Fruit fly (Drosophila melanogaster) whole organism, embryonic: Measurements from ENCODE around the gene Alg9.
A peak's percentile ranks its signal among the peaks of the same experiment; 100 is the strongest.

Source experiments
- ATbp ChIP-seq: fragments of 200-800 bp; sonication (Bioruptor generic); optimal IDR thresholded peaks from 2 replicates; lab custom pipeline; 2017; ENCODE audit warnings: missing biosample characterization, mild to moderate bottlenecking, missing genetic modification characterization, missing genetic modification reagents
- Antp ChIP-seq: fragments of 200-800 bp; sonication (Bioruptor generic); optimal IDR thresholded peaks from 3 replicates; lab custom pipeline; 2016; ENCODE audit warnings: missing biosample characterization, missing genetic modification characterization
- Bteb2 ChIP-seq: fragments of 200-800 bp; sonication (Bioruptor generic); optimal IDR thresholded peaks from 2 replicates; lab custom pipeline; 2016; ENCODE audit warnings: missing biosample characterization, missing genetic modification characterization
- CG10565 ChIP-seq: fragments of 200-800 bp; sonication (Bioruptor generic); optimal IDR thresholded peaks from 3 replicates; lab custom pipeline; 2016; ENCODE audit warnings: missing biosample characterization, mild to moderate bottlenecking, missing genetic modification characterization
- CG11247 ChIP-seq: fragments of 200-800 bp; sonication (Bioruptor generic); IDR thresholded peaks from 2 replicates; pipeline ENCODE4 v1.3.6; 2022; ENCODE audit warnings: missing biosample characterization, missing genetic modification characterization
- CG12219 ChIP-seq: fragments of 200-800 bp; sonication (Bioruptor generic); optimal IDR thresholded peaks from 3 replicates; lab custom pipeline; 2018; ENCODE audit warnings: missing biosample characterization, mild to moderate bottlenecking, missing genetic modification characterization
- CG1233 ChIP-seq: fragments of 200-800 bp; sonication (Bioruptor generic); optimal IDR thresholded peaks from 4 replicates; lab custom pipeline; 2018; ENCODE audit warnings: missing biosample characterization, mild to moderate bottlenecking, missing genetic modification characterization
- CG17328 ChIP-seq: fragments of 200-800 bp; sonication (Bioruptor generic); IDR thresholded peaks from 2 replicates; pipeline ENCODE4 v1.3.6; 2022; ENCODE audit warnings: missing biosample characterization, missing genetic modification characterization
- CG3163 ChIP-seq: fragments of 200-800 bp; sonication (Bioruptor generic); optimal IDR thresholded peaks from 3 replicates; lab custom pipeline; 2016; ENCODE audit warnings: missing biosample characterization, missing genetic modification characterization
- CG32767 ChIP-seq: fragments of 200-800 bp; sonication (Bioruptor generic); IDR thresholded peaks from 2 replicates; pipeline ENCODE4 v1.3.6; 2022; ENCODE audit warnings: missing biosample characterization, missing genetic modification characterization
- CG34376 ChIP-seq: fragments of 200-800 bp; sonication (Bioruptor generic); optimal IDR thresholded peaks from 2 replicates; lab custom pipeline; 2018; ENCODE audit warnings: missing biosample characterization, mild to moderate bottlenecking, missing genetic modification characterization
- CG7987 ChIP-seq: fragments of 200-800 bp; sonication (Bioruptor generic); optimal IDR thresholded peaks from 2 replicates; lab custom pipeline; 2018; ENCODE audit warnings: missing biosample characterization, mild to moderate bottlenecking, missing genetic modification characterization, moderate library complexity
- CG9437 ChIP-seq: fragments of 200-800 bp; sonication (Bioruptor generic); optimal IDR thresholded peaks from 2 replicates; lab custom pipeline; 2018; ENCODE audit warnings: missing biosample characterization, mild to moderate bottlenecking, missing genetic modification characterization
- Dfd ChIP-seq, 2 experiments: fragments of >200 bp; optimal IDR thresholded peaks; 2 replicates each; lab custom pipeline; 2017; ENCODE audit warnings: missing biosample characterization in 2 of 2, missing genetic modification characterization in 2 of 2
- Gug ChIP-seq: fragments of 200-800 bp; sonication (Bioruptor generic); IDR thresholded peaks from 4 replicates; pipeline ENCODE4 v1.3.6; 2022; ENCODE audit warnings: missing biosample characterization, missing genetic modification characterization
- Hey ChIP-seq: fragments of 200-800 bp; sonication (Bioruptor generic); optimal IDR thresholded peaks from 3 replicates; lab custom pipeline; 2018; ENCODE audit warnings: missing biosample characterization, mild to moderate bottlenecking, missing genetic modification characterization
- Kr ChIP-seq: fragments of 200-800 bp; sonication (Bioruptor generic); optimal IDR thresholded peaks from 2 replicates; lab custom pipeline; 2017; ENCODE audit warnings: missing biosample characterization, mild to moderate bottlenecking, missing genetic modification characterization
- MTF-1 ChIP-seq: fragments of 200-800 bp; sonication (Bioruptor generic); optimal IDR thresholded peaks from 2 replicates; lab custom pipeline; 2018; ENCODE audit warnings: missing biosample characterization, mild to moderate bottlenecking, missing genetic modification characterization, borderline replicate concordance
- Max ChIP-seq: fragments of 200-800 bp; sonication (Bioruptor generic); optimal IDR thresholded peaks from 2 replicates; lab custom pipeline; 2016; ENCODE audit warnings: missing biosample characterization, mild to moderate bottlenecking, missing genetic modification characterization
- Nf-YA ChIP-seq: fragments of 200-800 bp; sonication (Bioruptor generic); IDR thresholded peaks from 2 replicates; pipeline ENCODE4 v1.3.6; 2022; ENCODE audit warnings: missing biosample characterization, missing genetic modification characterization
- Nf-YB ChIP-seq: fragments of 200-800 bp; sonication (Bioruptor generic); optimal IDR thresholded peaks from 3 replicates; lab custom pipeline; 2019; ENCODE audit warnings: missing biosample characterization, mild to moderate bottlenecking, missing genetic modification characterization, moderate library complexity
- PHDP ChIP-seq: fragments of 200-800 bp; sonication (Bioruptor generic); optimal IDR thresholded peaks from 3 replicates; lab custom pipeline; 2018; ENCODE audit warnings: missing biosample characterization, mild to moderate bottlenecking, missing genetic modification characterization, moderate library complexity
- Rfx ChIP-seq: fragments of 200-800 bp; sonication (Bioruptor generic); IDR thresholded peaks from 2 replicates; pipeline ENCODE4 v1.3.6; 2022; ENCODE audit warnings: missing biosample characterization, missing genetic modification characterization
- Ssrp ChIP-seq: fragments of 200-800 bp; sonication (Bioruptor generic); optimal IDR thresholded peaks from 2 replicates; lab custom pipeline; 2018; ENCODE audit warnings: missing biosample characterization, mild to moderate bottlenecking, missing genetic modification characterization, moderate library complexity
- TFAM ChIP-seq: fragments of 200-800 bp; sonication (Bioruptor generic); optimal IDR thresholded peaks from 2 replicates; lab custom pipeline; 2017; ENCODE audit warnings: missing biosample characterization, missing genetic modification characterization, inconsistent platforms
- Trl ChIP-seq, 3 experiments: fragments of >200 bp in 2 of 3; fragments of 200-800 bp in 1 of 3; sonication (Bioruptor generic) in 1 of 3; optimal IDR thresholded peaks; 2 replicates in 1 of 3; 3 replicates in 2 of 3; lab custom pipeline; 2016 to 2017; ENCODE audit warnings: missing biosample characterization in 1 of 3, missing genetic modification characterization in 1 of 3
- Usf ChIP-seq: fragments of 200-800 bp; sonication (Bioruptor generic); optimal IDR thresholded peaks from 2 replicates; lab custom pipeline; 2017; ENCODE audit warnings: missing genotype, missing biosample characterization, missing genetic modification characterization
- ab ChIP-seq: fragments of 200-800 bp; sonication (Bioruptor generic); optimal IDR thresholded peaks from 2 replicates; lab custom pipeline; 2016; ENCODE audit warnings: missing biosample characterization, missing genetic modification characterization
- bbx ChIP-seq: fragments of 200-800 bp; sonication (Bioruptor generic); IDR thresholded peaks from 2 replicates; pipeline ENCODE4 v1.3.6; 2022; ENCODE audit warnings: missing biosample characterization, missing genetic modification characterization; ENCODE audit not compliant: partially characterized antibody
- bsh ChIP-seq, 2 experiments: fragments of 200-800 bp; sonication (Bioruptor generic); optimal IDR thresholded peaks; 2 replicates each; lab custom pipeline; 2017 to 2018; ENCODE audit warnings: mild to moderate bottlenecking in 2 of 2, missing biosample characterization in 2 of 2, missing genetic modification characterization in 2 of 2, moderate library complexity in 1 of 2
- cato ChIP-seq: fragments of 200-800 bp; sonication (Bioruptor generic); optimal IDR thresholded peaks from 2 replicates; lab custom pipeline; 2016; ENCODE audit warnings: missing biosample characterization, missing genetic modification characterization, borderline replicate concordance
- da ChIP-seq: fragments of 200-800 bp; sonication (Bioruptor generic); optimal IDR thresholded peaks from 2 replicates; lab custom pipeline; 2016; ENCODE audit warnings: missing biosample characterization, missing genetic modification characterization
- ftz-f1 ChIP-seq: fragments of 200-800 bp; sonication (Bioruptor generic); optimal IDR thresholded peaks from 2 replicates; lab custom pipeline; 2016; ENCODE audit warnings: missing biosample characterization, missing genetic modification characterization
- gcm ChIP-seq: fragments of 200-800 bp; sonication (Bioruptor generic); optimal IDR thresholded peaks from 2 replicates; lab custom pipeline; 2019; ENCODE audit warnings: missing biosample characterization, mild to moderate bottlenecking, missing genetic modification characterization, moderate library complexity
- ham ChIP-seq: fragments of 200-800 bp; sonication (Bioruptor generic); IDR thresholded peaks from 2 replicates; pipeline ENCODE4 v1.3.6; 2022; ENCODE audit warnings: missing biosample characterization, missing genetic modification characterization
- hbn ChIP-seq: fragments of 200-800 bp; sonication (Bioruptor generic); IDR thresholded peaks from 2 replicates; pipeline ENCODE4 v1.3.6; 2022; ENCODE audit warnings: missing biosample characterization, missing genetic modification characterization; ENCODE audit not compliant: partially characterized antibody
- kni ChIP-seq: fragments of 200-800 bp; sonication (Bioruptor generic); optimal IDR thresholded peaks from 3 replicates; lab custom pipeline; 2017; ENCODE audit warnings: mild to moderate bottlenecking, missing biosample characterization, missing genetic modification reagents, missing genetic modification characterization
- nau ChIP-seq: fragments of 200-800 bp; sonication (Bioruptor generic); optimal IDR thresholded peaks from 3 replicates; lab custom pipeline; 2017; ENCODE audit warnings: missing biosample characterization, mild to moderate bottlenecking, missing genetic modification characterization, missing genetic modification reagents
- sens ChIP-seq: fragments of 200-800 bp; sonication (Bioruptor generic); peaks from one replicate; lab custom pipeline; 2016; ENCODE audit warnings: missing biosample characterization, missing genetic modification characterization
- shn ChIP-seq: fragments of 200-800 bp; sonication (Bioruptor generic); optimal IDR thresholded peaks from 3 replicates; lab custom pipeline; 2016; ENCODE audit warnings: missing biosample characterization, missing genetic modification characterization
- sna ChIP-seq: fragments of 200-800 bp; sonication (Bioruptor generic); IDR thresholded peaks from 2 replicates; pipeline ENCODE4 v1.3.6; 2022; ENCODE audit warnings: missing biosample characterization, missing genetic modification characterization; ENCODE audit not compliant: partially characterized antibody
- stc ChIP-seq: fragments of 200-800 bp; sonication (Bioruptor generic); IDR thresholded peaks from 2 replicates; pipeline ENCODE4 v1.3.6; 2022; ENCODE audit warnings: missing biosample characterization, missing genetic modification characterization
- tgo ChIP-seq: fragments of 200-800 bp; sonication (Bioruptor generic); IDR thresholded peaks from 3 replicates; pipeline ENCODE4 v1.3.6; 2022; ENCODE audit warnings: missing biosample characterization, missing genetic modification characterization
- vfl ChIP-seq: fragments of 200-800 bp; sonication (Bioruptor generic); optimal IDR thresholded peaks from 2 replicates; lab custom pipeline; 2016; ENCODE audit warnings: missing biosample characterization, missing genetic modification characterization
- vvl ChIP-seq: fragments of 200-800 bp; sonication (Bioruptor generic); IDR thresholded peaks from 2 replicates; pipeline ENCODE4 v1.3.6; 2022; ENCODE audit warnings: missing biosample characterization, missing genetic modification characterization
- wdn ChIP-seq: fragments of 200-800 bp; sonication (Bioruptor generic); IDR thresholded peaks from 2 replicates; pipeline ENCODE4 v1.3.6; 2022; ENCODE audit warnings: missing biosample characterization, missing genetic modification characterization
- wor ChIP-seq: fragments of 200-800 bp; sonication (Bioruptor generic); IDR thresholded peaks from 2 replicates; pipeline ENCODE4 v1.3.6; 2022; ENCODE audit warnings: missing biosample characterization, missing genetic modification characterization
- zf30C ChIP-seq: fragments of 200-800 bp; sonication (Bioruptor generic); optimal IDR thresholded peaks from 3 replicates; lab custom pipeline; 2018; ENCODE audit warnings: missing biosample characterization, mild to moderate bottlenecking, missing genetic modification characterization
- zfh1 ChIP-seq: fragments of 200-800 bp; sonication (Bioruptor generic); IDR thresholded peaks from 3 replicates; pipeline ENCODE4 v1.3.6; 2022; ENCODE audit warnings: missing biosample characterization, missing genetic modification characterization

Alg9 gene

DNA sequence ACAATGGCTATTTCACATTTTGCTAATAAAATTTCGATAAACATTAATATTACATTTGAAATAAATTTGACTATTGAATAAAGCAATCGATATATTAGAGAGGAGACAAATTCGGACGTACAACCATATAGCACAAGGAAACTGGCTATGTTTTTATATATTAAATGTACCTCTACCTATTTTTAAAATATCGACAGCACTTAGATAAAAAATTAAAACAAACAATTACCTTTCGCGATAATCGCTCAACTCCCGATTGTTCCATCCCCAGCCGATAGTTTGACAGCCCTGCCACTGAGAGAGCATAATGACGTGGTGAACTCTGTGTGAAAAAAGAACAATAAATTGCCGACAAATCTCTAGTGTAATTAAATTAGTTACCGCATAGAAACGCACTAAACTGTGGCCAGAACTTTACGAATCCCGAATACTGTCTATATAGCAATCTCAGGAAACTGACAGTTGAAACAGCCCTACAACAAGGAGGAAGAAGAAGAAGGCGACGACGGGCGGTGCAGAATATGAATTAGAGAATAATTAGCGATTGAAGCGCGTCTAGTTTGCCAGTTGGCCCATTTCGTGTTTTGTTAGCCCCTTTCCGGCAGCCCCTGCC, 37.3 kb downstream of the Alg9 start, which contains the start of gene CG11857 (continued):
- TF ChIP-seq CG11247 (GFP tag; lab: Robert Waterston, UW), result peak; percentile 99
- TF ChIP-seq tgo (GFP tag; lab: Robert Waterston, UW), result peak; percentile 99
- TF ChIP-seq Gug (GFP tag; lab: Robert Waterston, UW), result peak; percentile 99
- TF ChIP-seq CG10565 (GFP tag; lab: Kevin White, UChicago), result peak; percentile 91
- peak; percentile 96 for TF ChIP-seq Nf-YA
- peak; percentile 73 for TF ChIP-seq TFAM
- peak; percentile 98 for TF ChIP-seq CG1233 (GFP tag; lab: Kevin White, UChicago)
- TF ChIP-seq sens (GFP tag; lab: Kevin White, UChicago), result peak; percentile 100
- TF ChIP-seq Ssrp (tag; lab: Kevin White, UChicago), result peak; percentile 99
- peak; percentile 94 for TF ChIP-seq gcm (GFP tag; lab: Kevin White, UChicago)
- TF ChIP-seq Trl (optimal IDR thresholded peaks at IDR 0.05; lab: Kevin White, UChicago), result peak in 1 of 2 experiments; percentile 46
- peak; percentile 98 for TF ChIP-seq Trl (GFP tag; optimal IDR thresholded peaks at IDR 0.05; lab: Kevin White, UChicago)
- TF ChIP-seq CG17328 (GFP tag; lab: Robert Waterston, UW), result peak; percentile 99
- TF ChIP-seq CG3163 (GFP tag; lab: Kevin White, UChicago), result peak; percentile 87
- TF ChIP-seq shn (GFP tag; lab: Kevin White, UChicago), result peak; percentile 97
- TF ChIP-seq CG7987 (GFP tag; lab: Kevin White, UChicago), result peak; percentile 95
- TF ChIP-seq zfh1 (GFP tag; lab: Robert Waterston, UW), result peak; percentile 99
- TF ChIP-seq Dfd (GFP tag; optimal IDR thresholded peaks at IDR 0.05; lab: Kevin White, UChicago), result peak in 1 of 2 experiments; percentile 82
- peak; percentile 99 for TF ChIP-seq vvl (GFP tag; lab: Robert Waterston, UW)
- peak; percentile 91 for TF ChIP-seq ftz-f1 (GFP tag; lab: Kevin White, UChicago)
- TF ChIP-seq ab, result peak; percentile 91
- TF ChIP-seq Rfx, result peak; percentile 99
- TF ChIP-seq CG9437 (GFP tag; lab: Kevin White, UChicago), result peak; percentile 88
- peak; percentile 96 for TF ChIP-seq Usf (GFP tag; lab: Kevin White, UChicago)
- TF ChIP-seq PHDP (tag; lab: Kevin White, UChicago), result peak; percentile 97
- TF ChIP-seq cato (GFP tag; lab: Kevin White, UChicago), result peak; percentile 97
- TF ChIP-seq ham (GFP tag; lab: Robert Waterston, UW), result peak; percentile 96
- TF ChIP-seq stc, result peak; percentile 98
- TF ChIP-seq wdn, result peak; percentile 97
- TF ChIP-seq kni (GFP tag; lab: Kevin White, UChicago), result peak; percentile 88
- peak; percentile 92 for TF ChIP-seq CG12219 (GFP tag; lab: Kevin White, UChicago)
- peak; percentile 99 for TF ChIP-seq vfl (GFP tag; lab: Kevin White, UChicago)
- peak; percentile 69 to 98 for TF ChIP-seq bsh (GFP tag; optimal IDR thresholded peaks at IDR 0.05; lab: Kevin White, UChicago)
- TF ChIP-seq nau, result no peak
- TF ChIP-seq da (GFP tag; lab: Kevin White, UChicago), result peak; percentile 95
- TF ChIP-seq Kr (GFP tag; lab: Kevin White, UChicago), result peak; percentile 21
- peak; percentile 100 for TF ChIP-seq hbn (GFP tag; lab: Robert Waterston, UW)
- peak; percentile 97 for TF ChIP-seq CG34376 (GFP tag; lab: Kevin White, UChicago)
- TF ChIP-seq MTF-1 (GFP tag; lab: Kevin White, UChicago), result peak; percentile 91
- TF ChIP-seq zf30C (GFP tag; lab: Kevin White, UChicago), result peak; percentile 27
- peak; percentile 97 for TF ChIP-seq Antp (GFP tag; lab: Kevin White, UChicago)
- TF ChIP-seq ATbp (GFP tag; lab: Kevin White, UChicago), result peak; percentile 92
- TF ChIP-seq Bteb2 (GFP tag; lab: Kevin White, UChicago), result peak; percentile 98
- peak; percentile 98 for TF ChIP-seq bbx (GFP tag; lab: Robert Waterston, UW)
- peak; percentile 87 for TF ChIP-seq Hey (tag; lab: Kevin White, UChicago)
- peak; percentile 99 for TF ChIP-seq wor (GFP tag; lab: Robert Waterston, UW)
- TF ChIP-seq CG32767 (GFP tag; lab: Robert Waterston, UW), result peak; percentile 97
- peak; percentile 80 for TF ChIP-seq Nf-YB (GFP tag; lab: Kevin White, UChicago)
- TF ChIP-seq Max, result peak; percentile 98
- TF ChIP-seq sna, result peak; percentile 100
